Fruit fly (Drosophila melanogaster): ENCODE data around the gene Sgs7.

Sgs7 gene

DNA sequence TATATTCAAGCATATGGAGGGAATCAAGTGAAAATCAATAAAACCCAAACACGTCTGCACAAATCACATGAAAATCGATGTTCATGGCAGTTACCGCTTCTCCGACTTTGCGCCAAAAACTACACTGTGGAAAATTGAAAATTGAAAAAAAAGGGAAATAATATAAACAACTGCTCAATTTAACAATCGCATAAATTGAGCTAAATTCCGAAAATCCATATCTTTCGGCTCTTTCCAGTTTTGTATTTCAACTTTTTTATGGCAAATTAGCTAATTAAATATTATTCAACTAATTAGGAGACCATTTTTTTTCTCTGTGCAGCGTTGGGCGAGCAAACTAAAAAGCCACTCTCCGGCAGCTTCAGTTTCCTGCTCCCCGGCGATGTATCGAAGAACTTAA is 25.2 kb upstream of the Sgs7 start (continued):
- TF ChIP-seq Ssrp (tag; optimal IDR thresholded peaks at IDR 0.05): no peak
- no peak for TF ChIP-seq CG1603 (tag; optimal IDR thresholded peaks at IDR 0.05)
- no peak for TF ChIP-seq bigmax (GFP tag; optimal IDR thresholded peaks at IDR 0.05)
- TF ChIP-seq nerfin-1 (tag; optimal IDR thresholded peaks at IDR 0.05): no peak
- no peak for TF ChIP-seq fu2 (GFP tag; optimal IDR thresholded peaks at IDR 0.05)
- TF ChIP-seq CG8089 (GFP tag; optimal IDR thresholded peaks at IDR 0.05): no peak
- TF ChIP-seq CG14710 (tag; optimal IDR thresholded peaks at IDR 0.05): peak; percentile 22
- no peak for TF ChIP-seq B-H1 (GFP tag; IDR thresholded peaks at IDR 0.05)
- TF ChIP-seq sob (GFP tag; IDR thresholded peaks at IDR 0.05): no peak
- TF ChIP-seq CG17361 (GFP tag; IDR thresholded peaks at IDR 0.05): peak; percentile 35; the same call in 2 of the 3 replicates
- no peak for TF ChIP-seq Hand (GFP tag; optimal IDR thresholded peaks at IDR 0.05)
- no peak for TF ChIP-seq pnt (GFP tag; optimal IDR thresholded peaks at IDR 0.05)
- no peak for TF ChIP-seq ap (GFP tag; IDR thresholded peaks at IDR 0.05)
- no peak for TF ChIP-seq slbo (GFP tag; IDR thresholded peaks at IDR 0.05)
- TF ChIP-seq sc (optimal IDR thresholded peaks at IDR 0.05): no peak
- TF ChIP-seq sc (GFP tag; optimal IDR thresholded peaks at IDR 0.05): no peak
- TF ChIP-seq CG11560 (tag; IDR thresholded peaks at IDR 0.05): no peak
- TF ChIP-seq CG18764 (GFP tag; optimal IDR thresholded peaks at IDR 0.05): no peak
- no peak for TF ChIP-seq p53 (GFP tag; optimal IDR thresholded peaks at IDR 0.05)
- no peak for TF ChIP-seq sqz (GFP tag; optimal IDR thresholded peaks at IDR 0.05)
- TF ChIP-seq Myb (GFP tag; optimal IDR thresholded peaks at IDR 0.05): no peak
- no peak for TF ChIP-seq GATAe (GFP tag; conservative IDR thresholded peaks at IDR 0.05)
- no peak for TF ChIP-seq CG8281 (tag; optimal IDR thresholded peaks at IDR 0.05)
- no peak for TF ChIP-seq psq (GFP tag; optimal IDR thresholded peaks at IDR 0.05)
- no peak for TF ChIP-seq CG1792 (GFP tag; optimal IDR thresholded peaks at IDR 0.05)
- TF ChIP-seq CG14441 (GFP tag; IDR thresholded peaks at IDR 0.05): peak; percentile 48
- no peak for TF ChIP-seq bcd (GFP tag; optimal IDR thresholded peaks at IDR 0.05)
- TF ChIP-seq CG1024 (GFP tag; IDR thresholded peaks at IDR 0.05): no peak
- TF ChIP-seq CG30020 (tag; optimal IDR thresholded peaks at IDR 0.05): no peak
- TF ChIP-seq CG2116 (GFP tag; optimal IDR thresholded peaks at IDR 0.05): no peak
- peak; percentile 35 for TF ChIP-seq CG7839 (tag; optimal IDR thresholded peaks at IDR 0.05)
- no peak for TF ChIP-seq CG2875 (GFP tag; optimal IDR thresholded peaks at IDR 0.05)
- no peak for TF ChIP-seq zen2 (GFP tag; IDR thresholded peaks at IDR 0.05; ENCODE audit: partially characterized antibody)
- TF ChIP-seq CG42726 (GFP tag; IDR thresholded peaks at IDR 0.05; ENCODE audit: partially characterized antibody): no peak
- TF ChIP-seq Tbp (GFP tag; optimal IDR thresholded peaks at IDR 0.05): no peak
- peak; percentile 19 for TF ChIP-seq Sox102F (GFP tag; optimal IDR thresholded peaks at IDR 0.05)
- TF ChIP-seq CG11695 (GFP tag; IDR thresholded peaks at IDR 0.05): no peak
- TF ChIP-seq pzg (GFP tag; optimal IDR thresholded peaks at IDR 0.05): no peak
- TF ChIP-seq CG8765 (GFP tag; IDR thresholded peaks at IDR 0.05): no peak
- TF ChIP-seq phol (tag; optimal IDR thresholded peaks at IDR 0.05): peak; percentile 64
- no peak for TF ChIP-seq CG3847 (GFP tag; IDR thresholded peaks at IDR 0.05)
- no peak for TF ChIP-seq Lpt (GFP tag; optimal IDR thresholded peaks at IDR 0.05)
- TF ChIP-seq nau (GFP tag; optimal IDR thresholded peaks at IDR 0.05): peak; percentile 2
- TF ChIP-seq Fer3 (tag; optimal IDR thresholded peaks at IDR 0.05): peak; percentile 39
- TF ChIP-seq CG1529 (GFP tag; optimal IDR thresholded peaks at IDR 0.05): no peak
- peak; percentile 39 for TF ChIP-seq Sox100B (GFP tag; optimal IDR thresholded peaks at IDR 0.05)
- no peak for TF ChIP-seq klu (GFP tag; IDR thresholded peaks at IDR 0.05)
- TF ChIP-seq Poxn (GFP tag; IDR thresholded peaks at IDR 0.05): no peak
- TF ChIP-seq HLH54F (GFP tag; optimal IDR thresholded peaks at IDR 0.05): no peak
- no peak for TF ChIP-seq CG3995 (GFP tag; optimal IDR thresholded peaks at IDR 0.05)
- peak; percentile 20 for TF ChIP-seq CG6813 (GFP tag; optimal IDR thresholded peaks at IDR 0.05)
- no peak for TF ChIP-seq Drgx (GFP tag; IDR thresholded peaks at IDR 0.05)
- TF ChIP-seq Dref (GFP tag; IDR thresholded peaks at IDR 0.05): no peak
